Worm (Caenorhabditis elegans) whole organism, late embryonic: Measurements from ENCODE around the gene F16G10.14.

Source experiments
- ceh-2 ChIP-seq: sonication (generic microtip); optimal IDR thresholded peaks from 2 replicates; lab custom pipeline; 2016; ENCODE audit warnings: missing genotype, missing genetic modification characterization, missing compliant biosample characterization
- elt-4 ChIP-seq: sonication (generic microtip); optimal IDR thresholded peaks from 2 replicates; lab custom pipeline; 2016; ENCODE audit warnings: missing genetic modification characterization, missing compliant biosample characterization
- nhr-11 ChIP-seq: fragments of 150-350 bp; optimal IDR thresholded peaks from 2 replicates; lab custom pipeline; 2014; ENCODE audit warnings: missing biosample characterization, missing genetic modification characterization
- rnt-1 ChIP-seq: sonication (generic microtip); optimal IDR thresholded peaks from 2 replicates; lab custom pipeline; 2016; ENCODE audit warnings: missing genetic modification characterization, missing compliant biosample characterization
- tbx-7 ChIP-seq: sonication (generic microtip); optimal IDR thresholded peaks from 2 replicates; lab custom pipeline; 2016; ENCODE audit warnings: missing genotype, missing genetic modification characterization, missing compliant biosample characterization

DNA sequence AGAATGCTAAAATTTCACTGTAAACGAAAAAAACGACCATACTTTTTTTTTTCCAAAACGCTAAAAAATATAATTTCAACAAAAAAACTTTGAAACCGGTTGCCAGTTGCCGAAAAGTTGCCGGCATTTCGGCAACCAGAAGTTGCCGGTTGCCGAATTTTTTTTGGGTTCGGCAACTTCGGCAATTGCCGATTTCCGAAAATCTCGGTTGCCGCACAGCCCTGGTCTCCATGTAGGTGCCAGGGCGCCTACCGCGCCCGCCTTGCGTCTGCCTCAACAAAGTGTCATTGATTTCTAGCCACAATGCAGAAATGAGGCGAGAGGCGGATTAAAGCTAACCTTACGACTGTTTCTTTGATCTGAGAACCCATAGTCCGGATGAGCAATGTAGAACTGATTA, 12.3 kb upstream of the F16G10.14 start:
- TF ChIP-seq rnt-1 (no peak), ceh-2 (tag; lab: Kevin White, UChicago) (no peak), tbx-7 (tag; lab: Kevin White, UChicago) (no peak), nhr-11 (tag; lab: Kevin White, UChicago) (no peak), elt-4 (tag; lab: Kevin White, UChicago) (no peak)
